In the genomic region with DNA sequence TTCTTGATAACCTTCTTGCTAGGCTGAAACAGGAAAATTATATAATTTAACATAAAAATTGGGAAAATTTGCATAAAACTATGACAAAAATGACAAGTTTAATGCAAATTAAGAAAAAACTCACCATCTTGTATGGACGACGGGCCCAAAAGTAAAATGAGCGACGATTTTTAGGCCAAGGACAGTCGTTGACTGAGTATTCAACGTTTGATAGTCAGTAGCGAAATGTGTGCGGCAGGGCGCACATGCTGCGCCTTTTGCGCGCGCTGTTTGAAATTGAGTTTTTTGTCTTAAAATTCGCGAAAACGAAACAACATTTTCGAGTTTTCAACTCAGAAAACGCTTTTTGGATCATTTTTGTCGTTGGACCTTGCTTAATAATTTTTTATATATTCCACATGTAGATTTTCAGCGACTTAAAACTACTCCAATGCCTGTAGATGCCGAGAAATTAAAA, we compare ENCODE assay signal across 3 worm cellular contexts.
TF ChIP-seq lines count a peak whose summit lies in the region.

A gene (minus strand): TSS at position 153 of the 457 bp plus-strand sequence.
A gene (plus strand): TSS at position 407 of the 457 bp plus-strand sequence.

TF ChIP-seq in whole organism, L1 larva, 84 proteins besides CTCF, POLR2A, EP300 and RAD21 (continued from another document and continues in another):
- TF ChIP-seq C34B4.2 (tag; optimal IDR thresholded peaks at IDR 0.05; lab: Kevin White, UChicago) (peak; percentile 80), snu-23 (GFP tag; optimal IDR thresholded peaks at IDR 0.05; lab: Kevin White, UChicago) (peak; percentile 98), hlh-4 (tag; optimal IDR thresholded peaks at IDR 0.05; lab: Kevin White, UChicago) (no peak), aha-1 (tag; optimal IDR thresholded peaks at IDR 0.05; lab: Kevin White, UChicago) (no peak), C16A3.4 (tag; optimal IDR thresholded peaks at IDR 0.05; lab: Kevin White, UChicago) (peak; percentile 91), dsc-1 (tag; optimal IDR thresholded peaks at IDR 0.05; lab: Kevin White, UChicago) (peak; percentile 94), lin-15B (tag; optimal IDR thresholded peaks at IDR 0.05; lab: Kevin White, UChicago) (peak; percentile 92), nhr-20 (tag; optimal IDR thresholded peaks at IDR 0.05; lab: Kevin White, UChicago) (peak; percentile 95), ztf-11 (tag; optimal IDR thresholded peaks at IDR 0.05; lab: Kevin White, UChicago) (peak in 1 of 2 experiments; percentile 92), ceh-63 (GFP tag; optimal IDR thresholded peaks at IDR 0.05; lab: Kevin White, UChicago) (peak; percentile 26), lin-13 (GFP tag; optimal IDR thresholded peaks at IDR 0.05; lab: Kevin White, UChicago) (peak; percentile 78), fkh-8 (tag; optimal IDR thresholded peaks at IDR 0.05; lab: Kevin White, UChicago) (peak; percentile 98), unc-86 (tag; optimal IDR thresholded peaks at IDR 0.05; lab: Kevin White, UChicago) (peak; percentile 95), vab-15 (tag; optimal IDR thresholded peaks at IDR 0.05; lab: Kevin White, UChicago) (peak; percentile 81), nhr-76 (tag; optimal IDR thresholded peaks at IDR 0.05; lab: Kevin White, UChicago) (no peak), unc-62 (GFP tag; optimal IDR thresholded peaks at IDR 0.05; lab: Kevin White, UChicago) (no peak), rnt-1 (tag; optimal IDR thresholded peaks at IDR 0.05; lab: Kevin White, UChicago) (peak; percentile 97), aly-2 (tag; optimal IDR thresholded peaks at IDR 0.05; lab: Kevin White, UChicago) (peak; percentile 85), mep-1 (tag; optimal IDR thresholded peaks at IDR 0.05; lab: Kevin White, UChicago) (peak; percentile 87), F16B12.6 (tag; optimal IDR thresholded peaks at IDR 0.05; lab: Kevin White, UChicago) (peak; percentile 77), unc-98 (GFP tag; IDR thresholded peaks at IDR 0.05; lab: Robert Waterston, UW) (peak; percentile 93), unc-130 (tag; optimal IDR thresholded peaks at IDR 0.05; lab: Kevin White, UChicago) (peak; percentile 77), pag-3 (tag; optimal IDR thresholded peaks at IDR 0.05; lab: Kevin White, UChicago; ENCODE audit: borderline replicate concordance, insufficient read depth) (no peak), egl-13 (tag; optimal IDR thresholded peaks at IDR 0.05; lab: Kevin White, UChicago) (peak; percentile 92), nhr-77 (tag; optimal IDR thresholded peaks at IDR 0.05; lab: Kevin White, UChicago) (peak; percentile 86), xbp-1 (tag; optimal IDR thresholded peaks at IDR 0.05; lab: Kevin White, UChicago) (peak; percentile 97), C04F5.9 (tag; optimal IDR thresholded peaks at IDR 0.05; lab: Kevin White, UChicago) (peak; percentile 90), alr-1 (tag; optimal IDR thresholded peaks at IDR 0.05; lab: Kevin White, UChicago; ENCODE audit: borderline replicate concordance) (no peak), nhr-19 (GFP tag; conservative IDR thresholded peaks at IDR 0.05; lab: Robert Waterston, UW) (peak; percentile 98), lin-35 (GFP tag; optimal IDR thresholded peaks at IDR 0.05; lab: Kevin White, UChicago) (peak; percentile 94 to 97), zag-1 (tag; optimal IDR thresholded peaks at IDR 0.05; lab: Kevin White, UChicago) (no peak), tbx-2 (tag; optimal IDR thresholded peaks at IDR 0.05; lab: Kevin White, UChicago) (peak; percentile 95), sup-37 (GFP tag; optimal IDR thresholded peaks at IDR 0.05; lab: Kevin White, UChicago) (peak; percentile 83), ceh-90 (tag; optimal IDR thresholded peaks at IDR 0.05; lab: Kevin White, UChicago) (peak; percentile 46), elt-3 (tag; optimal IDR thresholded peaks at IDR 0.05; lab: Kevin White, UChicago) (peak; percentile 20 to 85 (median 78)), unc-30 (tag; optimal IDR thresholded peaks at IDR 0.05; lab: Kevin White, UChicago) (no peak), zip-4 (GFP tag; optimal IDR thresholded peaks at IDR 0.05; lab: Kevin White, UChicago) (peak; percentile 88), nhr-85 (tag; lab: Kevin White, UChicago) (peak; percentile 98), snpc-4 (tag; optimal IDR thresholded peaks at IDR 0.05; lab: Kevin White, UChicago) (peak; percentile 53), irx-1 (tag; optimal IDR thresholded peaks at IDR 0.05; lab: Kevin White, UChicago) (peak; percentile 92), nhr-90 (tag; optimal IDR thresholded peaks at IDR 0.05; lab: Kevin White, UChicago; ENCODE audit: poor library complexity) (peak; percentile 96)

TF ChIP-seq in whole organism, L3 larva, 47 proteins besides CTCF, POLR2A, EP300 and RAD21 (continued from another document):
- TF ChIP-seq pqm-1 (tag; optimal IDR thresholded peaks at IDR 0.05; lab: Kevin White, UChicago) (peak; percentile 45), fos-1 (tag; optimal IDR thresholded peaks at IDR 0.05; lab: Kevin White, UChicago) (peak; percentile 39), ztf-11 (tag; optimal IDR thresholded peaks at IDR 0.05; lab: Kevin White, UChicago) (no peak), nhr-237 (tag; optimal IDR thresholded peaks at IDR 0.05; lab: Kevin White, UChicago) (no peak), R02D3.7 (tag; optimal IDR thresholded peaks at IDR 0.05; lab: Kevin White, UChicago) (peak; percentile 92), ceh-82 (tag; optimal IDR thresholded peaks at IDR 0.05; lab: Kevin White, UChicago) (peak; percentile 77), ceh-9 (tag; optimal IDR thresholded peaks at IDR 0.05; lab: Kevin White, UChicago) (no peak), nhr-28 (tag; optimal IDR thresholded peaks at IDR 0.05; lab: Kevin White, UChicago) (peak; percentile 39), pha-4 (tag; optimal IDR thresholded peaks at IDR 0.05; lab: Kevin White, UChicago) (peak; percentile 91), nhr-43 (tag; optimal IDR thresholded peaks at IDR 0.05; lab: Kevin White, UChicago; ENCODE audit: poor library complexity, severe bottlenecking) (peak; percentile 98), daf-12 (tag; optimal IDR thresholded peaks at IDR 0.05; lab: Kevin White, UChicago) (no peak), nhr-11 (tag; optimal IDR thresholded peaks at IDR 0.05; lab: Kevin White, UChicago) (peak; percentile 82), ceh-28 (tag; optimal IDR thresholded peaks at IDR 0.05; lab: Kevin White, UChicago) (peak; percentile 64), unc-39 (tag; optimal IDR thresholded peaks at IDR 0.05; lab: Kevin White, UChicago) (no peak), elt-1 (tag; optimal IDR thresholded peaks at IDR 0.05; lab: Kevin White, UChicago) (peak; percentile 4), jun-1 (tag; optimal IDR thresholded peaks at IDR 0.05; lab: Kevin White, UChicago) (peak; percentile 79), snpc-4 (tag; optimal IDR thresholded peaks at IDR 0.05; lab: Kevin White, UChicago) (peak; percentile 86), nhr-12 (tag; optimal IDR thresholded peaks at IDR 0.05; lab: Kevin White, UChicago) (no peak), fkh-2 (tag; optimal IDR thresholded peaks at IDR 0.05; lab: Kevin White, UChicago) (no peak), nhr-67 (tag; optimal IDR thresholded peaks at IDR 0.05; lab: Kevin White, UChicago) (no peak), lin-39 (tag; optimal IDR thresholded peaks at IDR 0.05; lab: Kevin White, UChicago) (peak; percentile 75), eor-1 (tag; optimal IDR thresholded peaks at IDR 0.05; lab: Kevin White, UChicago) (no peak), nhr-25 (tag; optimal IDR thresholded peaks at IDR 0.05; lab: Kevin White, UChicago) (peak; percentile 98), ama-1 (optimal IDR thresholded peaks at IDR 0.05; lab: Kevin White, UChicago) (no peak), egl-5 (tag; optimal IDR thresholded peaks at IDR 0.05; lab: Kevin White, UChicago) (peak; percentile 42), nhr-23 (tag; optimal IDR thresholded peaks at IDR 0.05; lab: Kevin White, UChicago) (peak; percentile 97), unc-62 (GFP tag; optimal IDR thresholded peaks at IDR 0.05; lab: Kevin White, UChicago) (peak; percentile 36), fkh-10 (GFP tag; optimal IDR thresholded peaks at IDR 0.05; lab: Kevin White, UChicago) (no peak), nhr-76 (tag; optimal IDR thresholded peaks at IDR 0.05; lab: Kevin White, UChicago) (no peak)

TF ChIP-seq in whole organism, young adult, 124 proteins besides CTCF, POLR2A, EP300 and RAD21 (continued from another document and continues in another):
- TF ChIP-seq ama-1 (optimal IDR thresholded peaks at IDR 0.05; lab: Kevin White, UChicago) = no peak
- no peak for TF ChIP-seq ama-1 (GFP tag; optimal IDR thresholded peaks at IDR 0.05; lab: Kevin White, UChicago)
- peak; percentile 25; the same call in 1 of the 2 replicates for TF ChIP-seq lin-26 (GFP tag; IDR thresholded peaks at IDR 0.05; lab: Robert Waterston, UW)
- peak; percentile 90 for TF ChIP-seq let-526 (GFP tag; IDR thresholded peaks at IDR 0.05; lab: Robert Waterston, UW)
- TF ChIP-seq ceh-91 (GFP tag; IDR thresholded peaks at IDR 0.05; lab: Robert Waterston, UW) = peak; percentile 97
- TF ChIP-seq C17E4.6 (GFP tag; IDR thresholded peaks at IDR 0.05; lab: Robert Waterston, UW) = peak; percentile 91
- TF ChIP-seq egl-44 (GFP tag; IDR thresholded peaks at IDR 0.05; lab: Robert Waterston, UW) = peak; percentile 62; the same call in 1 of the 2 replicates
- TF ChIP-seq Y95B8A.8 (GFP tag; IDR thresholded peaks at IDR 0.05; lab: Robert Waterston, UW) = peak; percentile 98
- TF ChIP-seq ceh-58 (GFP tag; IDR thresholded peaks at IDR 0.05; lab: Robert Waterston, UW) = no peak
- peak; percentile 97 for TF ChIP-seq lir-1 (GFP tag; conservative IDR thresholded peaks at IDR 0.05; lab: Robert Waterston, UW)
- TF ChIP-seq ztf-25 (GFP tag; IDR thresholded peaks at IDR 0.05; lab: Robert Waterston, UW) = 0 out of 2 replicates have a peak, but pooled peaks have one; percentile 19
- TF ChIP-seq F55B11.4 (tag; optimal IDR thresholded peaks at IDR 0.05; lab: Kevin White, UChicago; ENCODE audit: borderline replicate concordance, insufficient read depth) = no peak
- no peak for TF ChIP-seq fkh-3 (tag; optimal IDR thresholded peaks at IDR 0.05; lab: Kevin White, UChicago)
- peak; percentile 86 for TF ChIP-seq madf-8 (GFP tag; conservative IDR thresholded peaks at IDR 0.05; lab: Robert Waterston, UW)
- peak; percentile 94 for TF ChIP-seq C06A6.2 (GFP tag; conservative IDR thresholded peaks at IDR 0.05; lab: Robert Waterston, UW)
- TF ChIP-seq attf-3 (GFP tag; conservative IDR thresholded peaks at IDR 0.05; lab: Robert Waterston, UW) = peak; percentile 87
- peak; percentile 99 for TF ChIP-seq hmg-1.2 (GFP tag; IDR thresholded peaks at IDR 0.05; lab: Robert Waterston, UW)
- TF ChIP-seq nhr-120 (GFP tag; IDR thresholded peaks at IDR 0.05; lab: Robert Waterston, UW) = no peak
- no peak for TF ChIP-seq nhr-179 (tag; optimal IDR thresholded peaks at IDR 0.05; lab: Kevin White, UChicago)
- peak; percentile 46 for TF ChIP-seq hrde-1 (tag; optimal IDR thresholded peaks at IDR 0.05; lab: Kevin White, UChicago; ENCODE audit: borderline replicate concordance)
- peak; percentile 92 for TF ChIP-seq ceh-100 (GFP tag; IDR thresholded peaks at IDR 0.05; lab: Robert Waterston, UW)
- TF ChIP-seq mes-4 (tag; optimal IDR thresholded peaks at IDR 0.05; lab: Kevin White, UChicago) = no peak
- TF ChIP-seq ccch-3 (GFP tag; optimal IDR thresholded peaks at IDR 0.05; lab: Kevin White, UChicago) = no peak
- peak; percentile 85 to 92 for TF ChIP-seq let-607 (tag; optimal IDR thresholded peaks at IDR 0.05; lab: Kevin White, UChicago)
- peak; percentile 97 for TF ChIP-seq egl-18 (GFP tag; IDR thresholded peaks at IDR 0.05; lab: Robert Waterston, UW)
- TF ChIP-seq atf-7 (tag; optimal IDR thresholded peaks at IDR 0.05; lab: Kevin White, UChicago) = peak; percentile 85
- no peak for TF ChIP-seq akir-1 (GFP tag; optimal IDR thresholded peaks at IDR 0.05; lab: Kevin White, UChicago)
- peak; percentile 99 for TF ChIP-seq lin-54 (GFP tag; optimal IDR thresholded peaks at IDR 0.05; lab: Kevin White, UChicago)
- TF ChIP-seq hlh-26 (GFP tag; conservative IDR thresholded peaks at IDR 0.05; lab: Robert Waterston, UW) = no peak
- TF ChIP-seq lin-40 (tag; optimal IDR thresholded peaks at IDR 0.05; lab: Kevin White, UChicago) = peak; percentile 94
- peak; percentile 89 for TF ChIP-seq sea-2 (GFP tag; IDR thresholded peaks at IDR 0.05; lab: Robert Waterston, UW)
- peak; percentile 98 for TF ChIP-seq pbrm-1 (GFP tag; IDR thresholded peaks at IDR 0.05; lab: Robert Waterston, UW)
- TF ChIP-seq lsl-1 (GFP tag; optimal IDR thresholded peaks at IDR 0.05; lab: Kevin White, UChicago) = peak; percentile 83
- TF ChIP-seq K12H6.12 (tag; optimal IDR thresholded peaks at IDR 0.05; lab: Kevin White, UChicago) = peak; percentile 87
- peak; percentile 89 for TF ChIP-seq efl-1 (GFP tag; optimal IDR thresholded peaks at IDR 0.05; lab: Kevin White, UChicago)
- TF ChIP-seq gei-17 (GFP tag; optimal IDR thresholded peaks at IDR 0.05; lab: Kevin White, UChicago) = peak; percentile 68
- peak; percentile 88 for TF ChIP-seq aptf-2 (GFP tag; conservative IDR thresholded peaks at IDR 0.05; lab: Robert Waterston, UW)
- no peak for TF ChIP-seq T07F8.4 (tag; optimal IDR thresholded peaks at IDR 0.05; lab: Kevin White, UChicago)
- TF ChIP-seq nfya-2 (GFP tag; IDR thresholded peaks at IDR 0.05; lab: Robert Waterston, UW) = 0 out of 2 replicates have a peak, but pooled peaks have one; percentile 66
- TF ChIP-seq cebp-2 (GFP tag; IDR thresholded peaks at IDR 0.05; lab: Robert Waterston, UW) = peak; percentile 92; the same call in 1 of the 2 replicates
- TF ChIP-seq rec-8 (tag; optimal IDR thresholded peaks at IDR 0.05; lab: Kevin White, UChicago) = no peak
- TF ChIP-seq T26A5.8 (tag; optimal IDR thresholded peaks at IDR 0.05; lab: Kevin White, UChicago) = no peak
- peak; percentile 67; the same call in 1 of the 2 replicates for TF ChIP-seq Y56A3A.18 (GFP tag; IDR thresholded peaks at IDR 0.05; lab: Robert Waterston, UW)
- peak; percentile 78 for TF ChIP-seq attf-6 (GFP tag; IDR thresholded peaks at IDR 0.05; lab: Robert Waterston, UW)
- TF ChIP-seq lsy-27 (tag; optimal IDR thresholded peaks at IDR 0.05; lab: Kevin White, UChicago; ENCODE audit: borderline replicate concordance, insufficient read depth) = no peak
- peak; percentile 87 for TF ChIP-seq hsf-1 (GFP tag; IDR thresholded peaks at IDR 0.05; lab: Robert Waterston, UW)
- peak; percentile 25 for TF ChIP-seq F52B5.7 (tag; optimal IDR thresholded peaks at IDR 0.05; lab: Kevin White, UChicago)
- TF ChIP-seq dpl-1 (GFP tag; optimal IDR thresholded peaks at IDR 0.05; lab: Kevin White, UChicago) = peak; percentile 82
- no peak for TF ChIP-seq mxl-1 (tag; optimal IDR thresholded peaks at IDR 0.05; lab: Kevin White, UChicago)
- peak; percentile 95 for TF ChIP-seq madf-6 (GFP tag; IDR thresholded peaks at IDR 0.05; lab: Robert Waterston, UW)
- TF ChIP-seq him-1 (tag; optimal IDR thresholded peaks at IDR 0.05; lab: Kevin White, UChicago) = peak; percentile 87
- peak; percentile 76 for TF ChIP-seq madf-10 (tag; optimal IDR thresholded peaks at IDR 0.05; lab: Kevin White, UChicago)
- TF ChIP-seq ztf-3 (GFP tag; optimal IDR thresholded peaks at IDR 0.05; lab: Kevin White, UChicago) = no peak
- no peak for TF ChIP-seq zim-3 (tag; optimal IDR thresholded peaks at IDR 0.05; lab: Kevin White, UChicago)
- peak; percentile 99 for TF ChIP-seq Y53G8AR.9 (GFP tag; conservative IDR thresholded peaks at IDR 0.05; lab: Robert Waterston, UW)
- TF ChIP-seq die-1 (tag; optimal IDR thresholded peaks at IDR 0.05; lab: Kevin White, UChicago) = no peak
- peak; percentile 77 for TF ChIP-seq snpc-3.4 (tag; optimal IDR thresholded peaks at IDR 0.05; lab: Kevin White, UChicago)
- peak; percentile 69 for TF ChIP-seq egrh-3 (GFP tag; IDR thresholded peaks at IDR 0.05; lab: Robert Waterston, UW)
- TF ChIP-seq rpc-1 (optimal IDR thresholded peaks at IDR 0.05; lab: Kevin White, UChicago) = no peak
- TF ChIP-seq rpc-1 (tag; optimal IDR thresholded peaks at IDR 0.05; lab: Kevin White, UChicago) = no peak
- TF ChIP-seq B0336.3 (GFP tag; IDR thresholded peaks at IDR 0.05; lab: Robert Waterston, UW) = peak; percentile 90
- peak; percentile 97 for TF ChIP-seq D2030.7 (GFP tag; IDR thresholded peaks at IDR 0.05; lab: Robert Waterston, UW)
- TF ChIP-seq Y79H2A.3 (GFP tag; conservative IDR thresholded peaks at IDR 0.05; lab: Robert Waterston, UW) = peak; percentile 79
- no peak for TF ChIP-seq F10E7.11 (tag; optimal IDR thresholded peaks at IDR 0.05; lab: Kevin White, UChicago)
